Worm (Caenorhabditis elegans) whole organism, L4/young adult: Measurements from ENCODE around the gene clic-1.

Experiments
- W03F9.2 ChIP-seq: fragments of 150-350 bp; optimal IDR thresholded peaks from 2 replicates; lab custom pipeline; 2014; ENCODE audit warnings: missing biosample characterization, missing genetic modification characterization
- dao-5 ChIP-seq: sonication (generic microtip); optimal IDR thresholded peaks from 2 replicates; lab custom pipeline; 2016; ENCODE audit warnings: missing genotype, missing genetic modification characterization, moderate library complexity, missing compliant biosample characterization
- him-1 ChIP-seq: sonication (generic microtip); optimal IDR thresholded peaks from 2 replicates; lab custom pipeline; 2016; ENCODE audit warnings: missing genotype, missing genetic modification reagents, missing genetic modification characterization, missing compliant biosample characterization

clic-1 gene

DNA sequence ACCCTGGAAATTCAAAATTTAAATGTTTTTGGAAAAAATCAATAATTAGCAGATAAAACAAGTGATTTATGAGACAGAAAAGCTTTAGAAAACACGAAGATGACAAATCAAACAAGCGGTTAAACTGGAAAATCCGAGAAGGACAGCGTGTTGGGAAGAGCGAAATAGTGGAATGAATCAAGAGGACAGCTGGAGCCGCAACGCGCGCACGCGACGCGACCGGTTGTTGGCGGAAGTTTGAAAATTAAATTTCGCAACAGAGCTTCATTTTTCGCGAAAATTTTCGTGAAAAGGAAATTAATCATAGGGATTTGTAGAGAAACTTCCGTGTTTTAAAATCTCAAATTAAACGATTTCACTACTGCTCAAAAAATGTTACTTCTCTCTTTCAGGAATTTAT, at the start of gene clic-1:
TSS of gene clic-1 (minus strand) at position 3 of the 400 bp plus-strand sequence.
- TF ChIP-seq him-1 (tag; lab: Kevin White, UChicago), result peak; percentile 29
- no peak for TF ChIP-seq W03F9.2 (tag; lab: Kevin White, UChicago)

DNA sequence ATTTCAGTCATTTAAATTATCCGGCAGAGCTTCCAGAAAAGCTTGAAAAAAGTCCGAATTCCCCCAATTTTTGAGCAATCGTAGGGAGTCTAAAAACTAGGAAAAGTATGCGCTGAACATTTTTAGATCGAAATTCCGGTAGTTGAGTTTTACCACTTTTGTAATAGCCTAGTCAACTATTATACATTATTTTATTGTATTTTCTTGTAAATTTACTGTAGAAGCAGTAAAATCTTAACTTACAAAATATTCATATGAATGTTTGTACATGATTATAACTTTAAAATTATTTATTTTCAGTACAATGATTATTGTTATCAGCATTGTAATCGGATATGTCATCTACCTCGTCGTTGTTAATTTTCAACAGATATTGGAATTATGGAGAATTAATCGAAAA, 46.8 kb upstream of the clic-1 start, which contains the start of gene cyp-32A1:
TSS of gene cyp-32A1 (plus strand) at position 301 of the 400 bp plus-strand sequence.
- TF ChIP-seq dao-5 (tag; lab: Kevin White, UChicago) (no peak), him-1 (tag; lab: Kevin White, UChicago) (no peak), W03F9.2 (tag; lab: Kevin White, UChicago) (no peak)

DNA sequence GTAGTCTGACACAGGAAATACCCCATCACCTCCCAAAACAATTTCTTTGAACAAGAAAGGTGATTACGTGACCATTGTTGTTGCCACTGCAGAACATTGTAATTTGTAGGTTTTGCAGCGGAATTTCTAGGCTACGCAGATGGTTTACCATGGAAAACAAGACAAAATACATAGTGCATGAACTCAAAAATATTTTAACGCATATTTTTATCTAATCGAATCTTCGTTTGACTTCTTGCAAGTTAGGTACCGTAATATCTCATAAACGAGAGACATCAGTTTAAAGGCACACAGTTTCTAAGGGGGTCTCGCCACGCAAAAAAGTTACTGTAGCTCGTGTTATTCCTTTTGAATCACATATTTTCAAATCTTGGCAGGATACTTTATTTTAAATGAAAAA, 44.3 kb upstream of the clic-1 start:
- TF ChIP-seq him-1 (tag; lab: Kevin White, UChicago) (no peak), dao-5 (tag; lab: Kevin White, UChicago) (no peak), W03F9.2 (tag; lab: Kevin White, UChicago) (no peak)

DNA sequence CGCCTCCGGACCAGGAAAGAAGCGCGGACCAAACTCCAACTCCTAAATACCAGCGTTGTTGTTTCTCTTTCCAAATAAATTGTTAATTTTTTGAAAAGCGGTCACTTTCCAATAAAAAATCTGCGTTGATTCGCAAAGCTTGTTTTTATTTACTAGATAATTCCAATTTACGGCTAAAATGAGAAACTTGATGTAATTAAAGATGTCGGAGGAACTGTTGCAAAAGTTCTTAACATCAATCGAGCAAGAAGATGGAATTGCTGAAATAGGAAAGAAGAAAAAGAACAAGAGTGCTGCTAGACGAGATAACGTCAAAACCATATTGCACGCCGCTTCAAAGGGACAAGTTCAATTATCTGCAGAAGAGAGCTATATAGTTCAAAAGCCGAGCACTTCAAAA, 42.4 kb upstream of the clic-1 start, which contains the start of gene C26F1.3:
TSS of gene C26F1.3 (plus strand) at position 203 of the 400 bp plus-strand sequence.
- no peak for TF ChIP-seq dao-5 (tag; lab: Kevin White, UChicago)
- TF ChIP-seq him-1 (tag; lab: Kevin White, UChicago), result no peak
- TF ChIP-seq W03F9.2 (tag; lab: Kevin White, UChicago), result no peak

DNA sequence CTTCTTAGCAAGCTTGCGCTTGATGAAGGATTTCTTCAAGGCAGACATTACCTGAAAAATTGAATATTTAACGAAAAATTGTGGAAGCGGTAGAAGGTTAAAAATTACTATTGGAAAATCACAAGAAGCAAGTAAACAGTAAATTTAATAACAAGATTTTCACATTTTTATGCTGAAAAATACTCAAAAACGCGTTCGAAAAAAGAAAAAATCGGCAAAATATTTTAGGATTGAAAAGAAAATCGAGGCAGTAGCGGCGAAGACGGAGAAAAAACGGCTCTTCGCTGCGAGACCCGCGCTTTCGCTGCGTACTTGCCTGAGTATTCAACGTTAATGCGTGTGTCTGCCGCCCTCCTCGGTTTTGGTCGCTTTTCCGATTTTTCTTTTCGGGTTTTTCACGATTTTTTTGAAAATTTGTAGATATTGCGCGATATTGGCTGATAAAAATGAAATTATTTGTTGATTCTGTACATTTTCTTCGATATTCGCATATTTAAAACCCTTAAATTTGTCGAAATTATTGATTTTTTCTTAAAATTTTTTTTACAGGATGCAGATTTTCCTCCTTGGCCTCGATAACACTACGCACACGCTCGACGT, 41.4 kb upstream of the clic-1 start, which contains the start of the genes rpl-39 and rps-30:
TSS of gene rpl-39 (minus strand) at position 51 of the 600 bp plus-strand sequence.
TSS of gene rps-30 (plus strand) at position 550 of the 600 bp plus-strand sequence.
- TF ChIP-seq dao-5 (tag; lab: Kevin White, UChicago), result no peak
- peak; percentile 78 for TF ChIP-seq W03F9.2 (tag; lab: Kevin White, UChicago)
- no peak for TF ChIP-seq him-1 (tag; lab: Kevin White, UChicago)

DNA sequence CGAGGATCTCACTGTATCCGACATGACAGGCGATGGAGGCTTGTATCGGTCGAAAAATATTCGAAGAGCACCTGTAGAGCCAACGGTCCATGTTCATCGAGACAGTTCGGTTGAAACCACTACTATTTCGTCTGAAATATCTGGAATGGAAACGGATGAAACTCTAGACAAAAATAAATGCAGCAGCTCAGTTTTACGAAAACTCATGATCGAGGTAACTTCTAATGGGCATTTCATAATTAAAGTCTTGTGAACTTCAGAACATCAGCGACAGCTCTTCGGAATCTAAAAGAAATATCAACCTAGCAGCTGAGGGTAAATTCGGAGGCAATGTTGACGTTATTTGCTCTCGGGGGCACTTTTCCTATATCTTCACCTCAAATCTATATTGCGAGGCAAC, 40.5 kb upstream of the clic-1 start:
- TF ChIP-seq W03F9.2 (tag; lab: Kevin White, UChicago) (no peak), dao-5 (tag; lab: Kevin White, UChicago) (no peak), him-1 (tag; lab: Kevin White, UChicago) (no peak)

DNA sequence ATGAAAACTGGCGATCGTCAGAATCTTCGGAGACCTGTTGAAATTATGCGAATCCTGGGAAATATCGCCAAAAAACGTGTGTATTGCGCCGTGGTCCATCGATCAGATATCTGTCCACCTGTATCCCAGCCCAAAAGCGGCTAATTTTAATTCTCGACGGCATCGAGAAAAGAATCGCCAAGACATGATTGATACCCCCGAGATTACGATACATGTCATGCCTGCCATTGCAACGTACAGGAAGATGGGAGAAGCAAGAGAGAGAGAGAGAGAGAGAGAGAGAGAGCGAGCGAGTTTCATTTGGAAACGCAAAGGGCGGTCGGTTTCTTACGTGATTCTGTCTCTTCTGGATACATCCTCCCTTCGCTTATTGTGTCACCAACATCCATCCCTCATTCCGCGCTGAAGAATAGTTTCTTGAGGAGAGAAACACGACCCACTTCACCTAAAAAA, 39.5 kb upstream of the clic-1 start, which contains the start of gene grl-10:
TSS of gene grl-10 (plus strand) at position 403 of the 453 bp plus-strand sequence.
- TF ChIP-seq him-1 (tag; lab: Kevin White, UChicago) (no peak), dao-5 (tag; lab: Kevin White, UChicago) (no peak), W03F9.2 (tag; lab: Kevin White, UChicago) (no peak)

DNA sequence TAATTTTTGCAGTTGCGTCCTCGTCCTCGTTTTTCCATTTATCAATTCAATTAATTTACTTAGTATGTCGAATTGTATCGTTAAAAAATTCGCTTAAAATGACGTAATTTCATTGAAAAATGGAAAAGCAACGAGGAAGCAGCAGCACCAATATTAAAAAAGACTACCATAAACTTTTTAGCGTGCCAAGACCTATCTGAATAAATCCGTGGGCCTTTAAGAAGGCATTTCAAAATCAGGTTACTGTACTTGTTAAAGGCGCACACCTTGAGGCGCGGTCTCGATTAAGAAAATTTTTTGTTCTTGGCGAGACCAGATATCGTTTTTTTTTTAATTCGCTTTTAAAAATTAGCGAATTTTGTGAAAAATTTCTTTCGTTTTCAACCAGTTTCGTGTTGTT, 38.9 kb upstream of the clic-1 start:
- TF ChIP-seq him-1 (tag; lab: Kevin White, UChicago) (no peak), W03F9.2 (tag; lab: Kevin White, UChicago) (no peak), dao-5 (tag; lab: Kevin White, UChicago) (no peak)

DNA sequence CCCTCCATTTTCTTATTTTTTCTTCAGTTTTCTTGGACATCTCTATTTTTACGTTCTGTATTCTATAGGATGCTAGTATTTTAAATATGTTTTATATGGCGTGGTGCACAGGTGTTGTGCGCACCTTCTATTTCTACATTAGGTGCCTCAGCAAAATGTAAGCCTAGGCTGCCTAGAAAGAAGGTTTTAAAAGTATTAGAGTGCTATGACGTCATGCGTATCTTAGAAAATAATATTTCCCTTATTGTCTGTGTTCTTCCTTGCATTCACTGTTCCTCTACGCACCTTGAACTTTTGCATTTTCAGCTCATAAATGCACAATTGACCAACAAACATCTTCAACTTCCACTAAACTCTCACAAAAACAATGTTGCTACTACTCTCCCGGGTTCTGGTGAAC, 36.2 kb upstream of the clic-1 start, which contains the start of gene frpr-3:
TSS of gene frpr-3 (plus strand) at position 301 of the 400 bp plus-strand sequence.
- TF ChIP-seq W03F9.2 (tag; lab: Kevin White, UChicago) (no peak), dao-5 (tag; lab: Kevin White, UChicago) (no peak), him-1 (tag; lab: Kevin White, UChicago) (no peak)

DNA sequence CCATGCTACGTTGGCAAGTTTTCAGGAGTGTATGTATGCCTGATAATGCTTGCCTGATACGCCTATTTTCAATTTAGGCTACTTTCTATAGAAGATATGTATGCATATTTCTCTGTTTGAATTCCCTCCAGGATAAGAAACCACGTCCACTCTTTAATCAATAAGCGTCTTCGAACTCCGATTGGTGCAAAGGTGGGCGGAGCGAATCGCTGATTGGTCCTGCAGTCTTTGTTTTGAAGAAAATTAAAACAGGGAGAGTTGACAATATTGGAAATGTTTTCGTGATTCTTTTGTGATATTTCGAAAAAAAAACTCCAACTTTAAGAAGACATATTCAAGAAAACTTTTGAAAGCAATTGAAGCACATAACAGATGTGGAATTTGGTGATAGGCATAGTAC, 27.2 kb upstream of the clic-1 start:
- TF ChIP-seq him-1 (tag; lab: Kevin White, UChicago), result no peak
- TF ChIP-seq dao-5 (tag; lab: Kevin White, UChicago), result no peak
- TF ChIP-seq W03F9.2 (tag; lab: Kevin White, UChicago), result no peak

DNA sequence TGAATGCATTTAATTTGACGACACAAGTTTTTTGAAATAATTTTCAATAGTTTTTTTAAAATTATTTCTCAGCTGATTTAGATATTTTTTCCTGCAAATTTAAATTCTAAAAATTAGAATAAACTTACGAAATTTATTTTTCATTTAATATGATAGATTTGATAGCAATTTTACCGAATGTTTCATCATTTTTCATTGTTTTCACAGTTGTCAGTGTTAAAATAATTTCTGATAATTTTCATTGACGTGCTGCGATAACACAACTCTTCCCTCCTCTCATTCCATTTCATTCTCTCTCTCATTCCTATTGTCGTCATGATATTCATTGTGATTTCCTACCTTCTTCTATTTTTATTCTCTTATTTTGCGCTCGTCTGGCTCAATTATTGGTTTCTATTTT, 25.5 kb upstream of the clic-1 start, which contains the start of gene hint-3:
TSS of gene hint-3 (plus strand) at position 301 of the 400 bp plus-strand sequence.
- no peak for TF ChIP-seq dao-5 (tag; lab: Kevin White, UChicago)

DNA sequence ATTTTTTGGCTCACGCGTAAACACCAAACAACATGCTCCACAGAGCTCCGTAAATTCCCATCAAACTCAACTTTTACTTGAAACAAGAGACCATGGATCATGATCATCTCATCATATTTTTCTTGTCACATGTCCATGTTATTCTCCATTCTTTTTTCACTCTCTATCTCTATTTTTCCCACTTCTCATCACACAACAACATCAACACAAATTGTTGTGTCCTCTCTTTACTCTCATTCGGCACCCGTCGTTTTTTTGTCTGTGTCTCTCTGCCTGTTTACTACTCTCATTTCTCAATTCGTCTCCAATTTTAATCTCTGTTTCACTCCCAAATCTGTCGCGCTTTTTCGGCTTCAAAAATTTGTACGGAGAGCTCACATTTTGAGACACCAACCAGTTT, 24.6 kb upstream of the clic-1 start:
- TF ChIP-seq W03F9.2 (tag; lab: Kevin White, UChicago) (no peak), dao-5 (tag; lab: Kevin White, UChicago) (no peak), him-1 (tag; lab: Kevin White, UChicago) (no peak)

DNA sequence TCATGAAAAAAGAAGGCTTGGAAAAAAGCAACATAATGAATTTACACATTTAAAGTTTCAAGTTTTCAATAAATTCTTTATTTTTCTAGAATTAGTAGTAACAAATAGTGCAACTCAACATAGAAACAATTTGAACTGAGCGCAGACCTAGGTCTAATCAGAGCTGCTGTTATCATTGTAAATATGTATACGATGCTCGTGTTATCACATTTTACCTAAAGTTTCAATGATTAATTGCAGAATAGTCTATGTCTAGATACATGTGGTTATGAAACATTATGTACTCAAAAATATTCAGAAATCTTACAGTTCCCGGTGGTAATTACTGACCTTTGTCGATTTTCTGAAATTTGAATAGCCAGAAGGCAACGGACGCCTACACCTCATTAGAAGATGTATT, 21.3 kb upstream of the clic-1 start:
- TF ChIP-seq W03F9.2 (tag; lab: Kevin White, UChicago) (no peak), him-1 (tag; lab: Kevin White, UChicago) (no peak), dao-5 (tag; lab: Kevin White, UChicago) (no peak)

DNA sequence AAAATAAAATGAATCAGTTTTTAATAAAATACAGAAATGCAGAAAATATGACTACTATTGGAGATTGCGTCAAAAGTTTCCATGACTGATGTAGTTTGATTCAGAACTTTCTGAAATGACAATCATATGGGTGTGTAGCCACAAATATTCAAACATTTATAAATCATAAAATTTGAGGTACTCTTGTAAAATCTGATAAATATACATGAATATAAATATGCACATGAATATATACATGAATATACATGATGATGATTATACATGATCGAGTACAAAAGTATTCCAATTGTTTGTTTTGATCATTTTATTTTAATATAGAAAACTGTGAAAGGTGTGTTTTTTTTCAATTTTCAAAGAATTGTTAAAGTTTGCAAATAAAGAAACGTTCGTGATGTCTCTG, 19.8 kb upstream of the clic-1 start, which contains the start of gene T05B11.4:
TSS of gene T05B11.4 (minus strand) at position 101 of the 400 bp plus-strand sequence.
- TF ChIP-seq W03F9.2 (tag; lab: Kevin White, UChicago) (no peak), dao-5 (tag; lab: Kevin White, UChicago) (no peak), him-1 (tag; lab: Kevin White, UChicago) (no peak)
